Worm (Caenorhabditis elegans) whole organism, L3 larva: Measurements from ENCODE around the gene txt-1.
A peak's percentile ranks its signal among the peaks of the same experiment; 100 is the strongest.

ENCODE experiments used
- R02D3.7 ChIP-seq: fragments of 150-350 bp; optimal IDR thresholded peaks from 2 replicates; lab custom pipeline; 2014; ENCODE audit warnings: missing biosample characterization, missing genetic modification characterization
- ZK546.5 ChIP-seq: sonication (generic microtip); optimal IDR thresholded peaks from 2 replicates; lab custom pipeline; 2017; ENCODE audit warnings: missing biosample characterization, missing genetic modification characterization
- aly-2 ChIP-seq: fragments of 150-350 bp; optimal IDR thresholded peaks from 2 replicates; lab custom pipeline; 2014; ENCODE audit warnings: missing biosample characterization, missing genetic modification characterization
- ama-1 ChIP-seq: fragments of 150-350 bp; optimal IDR thresholded peaks from 2 replicates; lab custom pipeline; 2018
- ceh-16 ChIP-seq: sonication (generic microtip); optimal IDR thresholded peaks from 2 replicates; lab custom pipeline; 2017; ENCODE audit warnings: missing biosample characterization, missing genetic modification characterization
- ceh-28 ChIP-seq: fragments of 150-350 bp; optimal IDR thresholded peaks from 2 replicates; lab custom pipeline; 2014; ENCODE audit warnings: missing biosample characterization, missing genetic modification reagents, missing genetic modification characterization
- ceh-82 ChIP-seq: fragments of 150-350 bp; optimal IDR thresholded peaks from 2 replicates; lab custom pipeline; 2014; ENCODE audit warnings: missing biosample characterization, missing genetic modification characterization
- ceh-9 ChIP-seq: sonication (generic microtip); optimal IDR thresholded peaks from 2 replicates; lab custom pipeline; 2018; ENCODE audit warnings: missing biosample characterization, missing genetic modification characterization
- daf-12 ChIP-seq: fragments of 150-350 bp; optimal IDR thresholded peaks from 2 replicates; lab custom pipeline; 2014; ENCODE audit warnings: missing biosample characterization, missing genetic modification reagents, missing genetic modification characterization
- egl-27 ChIP-seq: sonication (generic microtip); optimal IDR thresholded peaks from 4 replicates; lab custom pipeline; 2017; ENCODE audit warnings: missing biosample characterization, missing genetic modification reagents, missing genetic modification characterization
- egl-5 ChIP-seq: fragments of 150-350 bp; optimal IDR thresholded peaks from 2 replicates; lab custom pipeline; 2017; ENCODE audit warnings: missing biosample characterization, missing genetic modification reagents, missing genetic modification characterization, inconsistent platforms
- elt-1 ChIP-seq: fragments of 150-350 bp; optimal IDR thresholded peaks from 2 replicates; lab custom pipeline; 2014; ENCODE audit warnings: missing biosample characterization, missing genetic modification characterization
- elt-2 ChIP-seq: sonication (generic microtip); optimal IDR thresholded peaks from 2 replicates; lab custom pipeline; 2016; ENCODE audit warnings: missing genetic modification reagents, mild to moderate bottlenecking, missing genetic modification characterization, missing compliant biosample characterization
- elt-3 ChIP-seq, 3 experiments: fragments of 150-350 bp in 1 of 3; sonication (generic microtip) in 2 of 3; optimal IDR thresholded peaks; 2 replicates in 2 of 3; 4 replicates in 1 of 3; lab custom pipeline; 2014 to 2017; ENCODE audit warnings: missing biosample characterization in 3 of 3, missing genetic modification characterization in 3 of 3
- eor-1 ChIP-seq, 2 experiments: fragments of 150-350 bp; optimal IDR thresholded peaks; 2 replicates each; lab custom pipeline; 2014 to 2018; ENCODE audit warnings: missing biosample characterization in 2 of 2, missing genetic modification characterization in 2 of 2
- fkh-10 ChIP-seq: sonication (generic microtip); optimal IDR thresholded peaks from 2 replicates; lab custom pipeline; 2017; ENCODE audit warnings: missing biosample characterization, missing genetic modification reagents, missing genetic modification characterization
- fkh-2 ChIP-seq: fragments of 150-350 bp; optimal IDR thresholded peaks from 2 replicates; lab custom pipeline; 2014; ENCODE audit warnings: missing biosample characterization, missing genetic modification reagents, missing genetic modification characterization
- fos-1 ChIP-seq: fragments of 150-350 bp; optimal IDR thresholded peaks from 2 replicates; lab custom pipeline; 2014; ENCODE audit warnings: missing biosample characterization, missing genetic modification characterization
- hmg-11 ChIP-seq: sonication (generic microtip); optimal IDR thresholded peaks from 2 replicates; lab custom pipeline; 2016; ENCODE audit warnings: missing genetic modification characterization, missing compliant biosample characterization
- jun-1 ChIP-seq: fragments of 150-350 bp; optimal IDR thresholded peaks from 2 replicates; lab custom pipeline; 2014; ENCODE audit warnings: missing biosample characterization, missing genetic modification reagents, missing genetic modification characterization
- lin-15B ChIP-seq: fragments of 150-350 bp; optimal IDR thresholded peaks from 2 replicates; lab custom pipeline; 2014; ENCODE audit warnings: missing biosample characterization, missing genetic modification characterization
- lin-39 ChIP-seq: fragments of 150-350 bp; optimal IDR thresholded peaks from 2 replicates; lab custom pipeline; 2018; ENCODE audit warnings: missing biosample characterization, missing genetic modification reagents, missing genetic modification characterization
- lsy-12 ChIP-seq: sonication (generic microtip); optimal IDR thresholded peaks from 2 replicates; lab custom pipeline; 2016; ENCODE audit warnings: mild to moderate bottlenecking, missing genetic modification characterization, missing compliant biosample characterization
- mdl-1 ChIP-seq: fragments of 150-350 bp; optimal IDR thresholded peaks from 2 replicates; lab custom pipeline; 2014; ENCODE audit warnings: missing biosample characterization, missing genetic modification characterization
- mml-1 ChIP-seq: fragments of 150-350 bp; sonication (generic microtip); optimal IDR thresholded peaks from 3 replicates; lab custom pipeline; 2014; ENCODE audit warnings: missing biosample characterization, missing genetic modification characterization
- nfya-1 ChIP-seq: sonication (generic microtip); optimal IDR thresholded peaks from 2 replicates; lab custom pipeline; 2017; ENCODE audit warnings: missing genetic modification characterization, mild to moderate bottlenecking, missing compliant biosample characterization, antibody characterized with exemption, moderate library complexity; ENCODE audit not compliant: insufficient read depth
- nhr-11 ChIP-seq: fragments of 150-350 bp; optimal IDR thresholded peaks from 2 replicates; lab custom pipeline; 2014; ENCODE audit warnings: missing biosample characterization, missing genetic modification characterization
- nhr-12 ChIP-seq: fragments of 150-350 bp; optimal IDR thresholded peaks from 2 replicates; lab custom pipeline; 2014; ENCODE audit warnings: missing biosample characterization, missing genetic modification characterization
- nhr-23 ChIP-seq: fragments of 150-350 bp; optimal IDR thresholded peaks from 2 replicates; lab custom pipeline; 2014; ENCODE audit warnings: missing biosample characterization, missing genetic modification reagents, missing genetic modification characterization
- nhr-237 ChIP-seq: fragments of 150-350 bp; optimal IDR thresholded peaks from 2 replicates; lab custom pipeline; 2014; ENCODE audit warnings: missing biosample characterization, missing genetic modification characterization
- nhr-25 ChIP-seq: sonication (generic microtip); optimal IDR thresholded peaks from 2 replicates; lab custom pipeline; 2017; ENCODE audit warnings: missing biosample characterization, missing genetic modification characterization
- nhr-28 ChIP-seq: fragments of 150-350 bp; optimal IDR thresholded peaks from 2 replicates; lab custom pipeline; 2014; ENCODE audit warnings: missing biosample characterization, missing genetic modification characterization
- nhr-43 ChIP-seq: sonication (generic microtip); optimal IDR thresholded peaks from 2 replicates; lab custom pipeline; 2016; ENCODE audit warnings: mild to moderate bottlenecking, missing genetic modification characterization, missing compliant biosample characterization; ENCODE audit not compliant: poor library complexity, severe bottlenecking
- nhr-67 ChIP-seq: fragments of 150-350 bp; optimal IDR thresholded peaks from 2 replicates; lab custom pipeline; 2014; ENCODE audit warnings: missing biosample characterization, missing genetic modification characterization
- nhr-76 ChIP-seq: fragments of 150-350 bp; sonication (generic microtip); optimal IDR thresholded peaks from 5 replicates; lab custom pipeline; 2014; ENCODE audit warnings: missing biosample characterization, missing genetic modification characterization
- nhr-77 ChIP-seq: fragments of 150-350 bp; optimal IDR thresholded peaks from 2 replicates; lab custom pipeline; 2014; ENCODE audit warnings: missing biosample characterization, missing genetic modification characterization
- pha-4 ChIP-seq: fragments of 150-350 bp; optimal IDR thresholded peaks from 2 replicates; lab custom pipeline; 2014; ENCODE audit warnings: missing biosample characterization, missing genetic modification reagents, missing genetic modification characterization
- pqm-1 ChIP-seq: fragments of 150-350 bp; optimal IDR thresholded peaks from 2 replicates; lab custom pipeline; 2017; ENCODE audit warnings: missing biosample characterization, missing genetic modification characterization, inconsistent platforms
- sea-2 ChIP-seq: fragments of 150-350 bp; sonication (generic microtip); optimal IDR thresholded peaks from 4 replicates; lab custom pipeline; 2014; ENCODE audit warnings: missing biosample characterization, missing genetic modification reagents, missing genetic modification characterization
- skn-1 ChIP-seq: fragments of 150-350 bp; optimal IDR thresholded peaks from 2 replicates; lab custom pipeline; 2014; ENCODE audit warnings: missing biosample characterization, missing genetic modification characterization
- snpc-4 ChIP-seq: fragments of 150-350 bp; optimal IDR thresholded peaks from 2 replicates; lab custom pipeline; 2014; ENCODE audit warnings: missing biosample characterization, missing genetic modification characterization
- tbx-2 ChIP-seq: sonication (generic microtip); optimal IDR thresholded peaks from 2 replicates; lab custom pipeline; 2016; ENCODE audit warnings: mild to moderate bottlenecking, missing genetic modification characterization, missing compliant biosample characterization
- unc-39 ChIP-seq: sonication (generic microtip); optimal IDR thresholded peaks from 4 replicates; lab custom pipeline; 2017; ENCODE audit warnings: missing biosample characterization, missing genetic modification characterization
- unc-62 ChIP-seq: fragments of 150-350 bp; sonication (generic microtip); optimal IDR thresholded peaks from 4 replicates; lab custom pipeline; 2014; ENCODE audit warnings: missing biosample characterization, missing genetic modification reagents, missing genetic modification characterization
- zag-1 ChIP-seq: fragments of 150-350 bp; optimal IDR thresholded peaks from 2 replicates; lab custom pipeline; 2014; ENCODE audit warnings: missing biosample characterization, missing genetic modification characterization
- ztf-11 ChIP-seq: fragments of 150-350 bp; optimal IDR thresholded peaks from 2 replicates; lab custom pipeline; 2014; ENCODE audit warnings: missing biosample characterization, missing genetic modification characterization
- ztf-4 ChIP-seq: fragments of 150-350 bp; optimal IDR thresholded peaks from 2 replicates; lab custom pipeline; 2014; ENCODE audit warnings: missing biosample characterization, missing genetic modification characterization

txt-1 gene

ce11 chrII:61013-61412 is 45.0 kb upstream of the txt-1 start, which contains the start of gene C23H3.2:
TSS of gene C23H3.2 (plus strand) at chrII:61313.
- TF ChIP-seq pha-4 = no peak
- no peak for TF ChIP-seq daf-12 (tag; lab: Kevin White, UChicago)
- no peak for TF ChIP-seq snpc-4 (tag; lab: Kevin White, UChicago)
- no peak for TF ChIP-seq fkh-10 (GFP tag; lab: Kevin White, UChicago)
- TF ChIP-seq, all 47 proteins: peak for 0

- TF ChIP-seq ama-1 (lab: Kevin White, UChicago) (no peak), elt-2 (peak; percentile 45)
These were observed 40.5 kb upstream of the txt-1 start for ce11 chrII:65484-65883.

- TF ChIP-seq sea-2 (GFP tag; lab: Kevin White, UChicago) (no peak), aly-2 (no peak), snpc-4 (tag; lab: Kevin White, UChicago) (no peak), nhr-23 (peak; percentile 76), mml-1 (tag; lab: Kevin White, UChicago) (no peak), nhr-237 (tag; lab: Kevin White, UChicago) (no peak), lsy-12 (tag; lab: Kevin White, UChicago) (no peak), nhr-12 (tag; lab: Kevin White, UChicago) (no peak), elt-1 (tag; lab: Kevin White, UChicago) (no peak), nhr-67 (tag; lab: Kevin White, UChicago) (no peak), nhr-77 (tag; lab: Kevin White, UChicago) (no peak), ceh-9 (tag; lab: Kevin White, UChicago) (no peak), ztf-4 (no peak), ZK546.5 (tag; lab: Kevin White, UChicago) (no peak), nfya-1 (tag; lab: Kevin White, UChicago) (peak; percentile 10), elt-3 (tag; optimal IDR thresholded peaks at IDR 0.05; lab: Kevin White, UChicago) (peak in 1 of 3 experiments; percentile 53), pqm-1 (tag; lab: Kevin White, UChicago) (no peak), mdl-1 (tag; lab: Kevin White, UChicago) (no peak), nhr-25 (tag; lab: Kevin White, UChicago) (peak; percentile 90), nhr-11 (no peak), fos-1 (tag; lab: Kevin White, UChicago) (no peak), ceh-16 (no peak), daf-12 (tag; lab: Kevin White, UChicago) (no peak), nhr-76 (tag; lab: Kevin White, UChicago) (no peak), eor-1 (tag; optimal IDR thresholded peaks at IDR 0.05; lab: Kevin White, UChicago) (no peak), tbx-2 (tag; lab: Kevin White, UChicago) (no peak), ceh-82 (tag; lab: Kevin White, UChicago) (no peak), fkh-2 (tag; lab: Kevin White, UChicago) (no peak), R02D3.7 (no peak), lin-15B (tag; lab: Kevin White, UChicago) (no peak), unc-62 (GFP tag; lab: Kevin White, UChicago) (no peak), ztf-11 (tag; lab: Kevin White, UChicago) (no peak), jun-1 (tag; lab: Kevin White, UChicago) (peak; percentile 28), lin-39 (tag; lab: Kevin White, UChicago) (peak; percentile 3), skn-1 (no peak), nhr-28 (no peak), ama-1 (lab: Kevin White, UChicago) (no peak), elt-2 (peak; percentile 3), fkh-10 (GFP tag; lab: Kevin White, UChicago) (no peak), egl-5 (tag; lab: Kevin White, UChicago) (no peak), unc-39 (no peak), nhr-43 (tag; lab: Kevin White, UChicago) (peak; percentile 72), hmg-11 (peak; percentile 56), ceh-28 (tag; lab: Kevin White, UChicago) (no peak), pha-4 (peak; percentile 27), egl-27 (no peak), zag-1 (tag; lab: Kevin White, UChicago) (no peak)
These were observed 39.7 kb upstream of the txt-1 start for ce11 chrII:66322-66721.
